Fruit fly (Drosophila melanogaster) whole organism, larva: Measurements from ENCODE around the gene Edc3.

ENCODE experiments used
- noc ChIP-seq: fragments of 200-800 bp; sonication (Bioruptor generic); optimal IDR thresholded peaks from 3 replicates; lab custom pipeline; 2019; ENCODE audit warnings: missing biosample characterization, mild to moderate bottlenecking, missing genetic modification characterization, moderate library complexity

Gene Edc3

DNA sequence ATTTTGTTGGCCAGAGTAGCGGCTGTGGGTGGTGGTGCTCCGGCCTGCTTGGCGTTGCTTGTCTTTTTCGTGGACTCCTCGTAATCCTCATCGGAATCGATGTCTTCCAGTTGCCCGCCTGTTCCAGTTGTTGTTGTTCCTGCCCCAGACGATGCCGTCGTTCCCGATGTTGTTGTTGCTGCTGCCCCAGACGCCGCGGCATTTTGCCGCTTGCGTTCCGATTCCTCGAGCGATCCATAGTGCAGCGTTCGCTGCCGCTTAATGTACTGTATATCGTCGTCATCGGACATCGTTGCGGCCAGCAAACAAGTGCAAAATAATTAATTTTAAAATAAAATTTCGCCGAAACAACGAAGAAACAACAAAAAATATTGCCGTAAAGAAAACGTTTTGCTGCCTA lies 16.2 kb downstream of the Edc3 start:
- no peak for TF ChIP-seq noc (tag; lab: Kevin White, UChicago)

DNA sequence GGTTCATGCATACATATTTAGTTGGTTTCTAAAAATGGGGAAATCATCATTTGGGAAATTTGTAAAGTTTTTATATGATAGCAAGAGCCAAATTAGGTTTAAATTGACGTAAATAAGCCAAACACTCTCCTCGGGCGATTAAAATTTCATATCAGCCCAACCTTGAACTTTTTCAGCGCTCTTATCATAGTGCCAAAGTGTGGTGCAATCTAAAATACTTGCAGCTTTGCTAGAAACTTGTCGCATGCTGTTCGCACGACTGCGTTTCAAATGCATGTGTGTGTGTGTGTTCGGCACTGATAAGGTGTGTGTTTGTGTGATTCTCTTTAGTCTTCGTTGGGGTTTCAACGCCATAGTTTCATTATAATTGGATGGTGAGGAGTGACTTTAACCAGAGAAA lies 22.8 kb downstream of the Edc3 start:
- no peak for TF ChIP-seq noc (tag; lab: Kevin White, UChicago)

DNA sequence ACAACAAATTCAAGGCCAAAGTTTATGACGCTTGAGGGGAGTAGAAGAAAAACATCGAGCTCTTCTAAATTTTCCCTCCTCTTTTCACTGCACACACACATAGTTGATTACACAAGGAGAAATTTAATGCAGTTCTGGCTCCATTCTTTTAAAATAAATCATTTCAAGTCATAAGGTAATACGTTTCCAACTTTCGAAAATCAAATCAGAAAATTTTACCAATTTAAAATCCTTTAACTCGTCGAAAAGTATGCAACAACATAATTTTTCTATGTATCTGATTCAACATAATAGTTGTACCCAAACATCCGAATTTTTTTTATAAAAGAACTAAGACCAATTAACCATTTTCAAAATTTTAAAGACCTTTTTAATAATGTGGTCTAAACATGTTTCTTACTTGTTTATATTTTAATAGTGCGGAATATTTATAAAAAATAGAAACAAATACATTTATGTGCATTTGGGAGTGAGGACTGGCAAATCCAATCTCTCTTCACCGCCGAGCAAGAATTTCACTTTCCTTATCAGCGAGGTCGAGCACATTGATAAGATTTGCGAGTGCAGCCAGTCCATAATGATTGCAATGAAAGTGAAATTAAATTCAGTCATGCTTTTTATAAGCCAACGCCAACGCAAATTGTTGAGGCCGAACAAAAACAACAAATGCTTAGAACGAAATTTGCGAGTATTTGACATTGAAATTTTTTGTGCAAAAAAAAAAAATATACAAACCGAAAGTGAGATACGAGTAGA lies 23.5 kb downstream of the Edc3 start:
- peak; percentile 1 for TF ChIP-seq noc (tag; lab: Kevin White, UChicago)

DNA sequence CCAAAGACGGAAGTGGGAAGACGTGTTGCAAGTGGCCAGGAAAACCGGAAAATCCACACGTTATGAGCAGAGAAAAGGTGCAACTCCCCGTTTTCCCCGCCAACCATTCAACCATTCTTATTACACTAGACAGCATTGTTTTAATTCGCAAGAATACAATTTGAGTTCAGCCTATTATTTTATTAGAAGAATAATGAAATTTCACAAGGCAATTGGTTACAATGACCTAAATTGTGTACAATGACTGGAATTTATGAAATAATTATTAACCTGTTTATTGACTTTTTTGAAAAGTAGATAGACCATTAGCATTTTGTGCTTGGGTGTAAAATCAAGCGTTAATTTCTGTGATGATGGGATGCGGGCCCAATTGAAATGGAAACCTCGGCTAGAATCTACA lies 25.1 kb downstream of the Edc3 start:
- no peak for TF ChIP-seq noc (tag; lab: Kevin White, UChicago)

DNA sequence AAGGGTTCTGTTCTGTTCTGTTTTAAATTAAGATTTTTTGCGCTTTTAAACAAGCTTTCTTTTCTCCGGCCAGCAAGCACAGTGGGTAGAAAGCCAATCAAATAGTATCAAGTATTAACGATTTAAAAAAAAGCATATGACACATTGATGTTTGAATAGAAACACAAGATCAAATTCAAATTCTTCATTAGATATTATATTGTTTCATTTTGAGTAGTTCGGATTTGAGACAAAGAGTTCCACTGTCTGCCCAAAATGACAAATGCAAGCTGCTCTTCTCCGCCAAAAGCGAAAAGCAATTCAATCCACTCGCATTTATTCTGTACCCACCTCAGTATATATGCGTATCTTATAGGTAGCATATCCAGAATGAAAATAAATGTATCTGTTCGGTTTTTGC lies 27.4 kb downstream of the Edc3 start:
- TF ChIP-seq noc (tag; lab: Kevin White, UChicago), result no peak

DNA sequence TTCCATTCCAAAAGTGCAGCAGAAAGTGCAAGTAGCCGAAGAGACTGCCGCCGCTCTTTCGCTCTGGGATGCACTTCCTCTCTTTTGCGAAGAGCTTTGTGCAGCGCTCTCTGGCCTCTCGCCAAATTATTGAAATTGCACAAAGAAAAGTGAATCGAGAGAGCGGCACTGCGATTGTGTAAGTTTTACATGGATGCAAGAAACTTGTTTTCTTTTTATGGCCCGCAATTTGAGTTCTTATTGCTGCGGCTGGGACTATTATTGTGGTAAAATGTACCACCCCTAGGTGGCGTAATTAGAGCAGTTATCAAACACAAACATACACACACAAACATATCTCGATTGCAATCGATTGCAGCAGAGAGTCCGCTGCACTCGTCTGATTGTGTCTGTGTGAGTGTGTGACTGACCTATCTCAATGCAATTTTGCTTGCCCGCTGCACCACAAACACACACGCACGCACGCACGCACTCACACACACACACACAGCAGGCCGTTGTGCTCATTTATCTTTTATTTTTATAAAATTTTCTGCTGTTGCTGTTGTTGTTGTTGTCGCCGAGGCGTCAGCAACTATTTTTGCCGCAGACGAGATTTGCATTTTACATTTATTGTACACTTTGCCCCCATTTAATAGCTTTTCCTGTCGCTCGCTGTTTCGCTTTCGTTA lies 29.2 kb downstream of the Edc3 start:
- no peak for TF ChIP-seq noc (tag; lab: Kevin White, UChicago)

DNA sequence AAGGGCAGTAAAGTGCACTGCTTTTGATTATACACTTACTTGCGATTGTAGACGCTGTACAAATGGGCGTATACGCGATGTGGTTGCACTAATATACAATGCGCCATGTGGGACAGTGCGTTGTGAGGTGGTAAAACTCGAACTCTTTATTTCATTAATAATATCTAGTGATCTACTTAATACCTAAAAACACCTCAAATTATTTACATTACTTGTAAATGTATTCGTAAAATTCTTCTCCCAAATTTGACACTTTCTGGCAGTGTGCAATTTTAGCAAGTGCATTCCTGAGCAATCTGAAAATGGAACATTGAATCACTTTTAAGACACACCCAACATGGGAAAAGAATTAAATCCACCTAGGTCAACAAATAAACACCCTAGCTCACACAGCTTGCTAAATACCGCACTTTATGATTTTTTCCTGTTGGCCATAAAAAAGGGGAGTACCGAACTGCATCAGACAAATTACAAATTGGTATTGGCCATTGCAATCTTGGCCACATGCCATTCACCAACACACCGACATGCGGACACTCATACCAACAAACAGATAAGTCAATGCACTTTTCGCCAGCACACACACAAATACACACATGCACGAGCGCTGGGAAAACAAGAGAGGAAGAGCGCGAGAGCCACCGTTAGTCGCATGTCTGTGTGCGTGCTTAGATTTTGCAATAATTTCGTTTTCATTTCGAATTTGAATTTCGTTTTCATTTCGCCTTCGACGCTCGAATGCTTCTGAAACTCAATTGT lies 30.5 kb downstream of the Edc3 start:
- no peak for TF ChIP-seq noc (tag; lab: Kevin White, UChicago)

DNA sequence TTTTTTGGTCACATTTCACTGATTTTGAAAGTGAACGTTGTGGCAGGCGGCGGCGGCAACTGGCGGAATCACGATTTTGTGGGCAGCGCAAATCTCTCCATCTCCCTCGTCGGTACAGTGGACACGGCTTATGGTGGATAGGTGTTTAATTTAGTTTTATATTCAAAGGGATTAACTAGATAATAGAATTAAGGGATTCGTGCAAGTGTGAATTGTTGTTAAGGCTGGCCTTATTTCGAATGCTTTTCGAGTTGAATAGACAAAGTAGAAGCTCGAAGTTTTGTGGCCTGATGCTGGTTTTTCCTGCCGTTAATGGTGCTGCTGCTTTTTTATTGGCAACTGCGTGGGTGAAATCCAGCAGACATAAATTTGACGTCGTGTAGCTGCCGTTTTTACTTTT lies 31.7 kb downstream of the Edc3 start:
- no peak for TF ChIP-seq noc (tag; lab: Kevin White, UChicago)

DNA sequence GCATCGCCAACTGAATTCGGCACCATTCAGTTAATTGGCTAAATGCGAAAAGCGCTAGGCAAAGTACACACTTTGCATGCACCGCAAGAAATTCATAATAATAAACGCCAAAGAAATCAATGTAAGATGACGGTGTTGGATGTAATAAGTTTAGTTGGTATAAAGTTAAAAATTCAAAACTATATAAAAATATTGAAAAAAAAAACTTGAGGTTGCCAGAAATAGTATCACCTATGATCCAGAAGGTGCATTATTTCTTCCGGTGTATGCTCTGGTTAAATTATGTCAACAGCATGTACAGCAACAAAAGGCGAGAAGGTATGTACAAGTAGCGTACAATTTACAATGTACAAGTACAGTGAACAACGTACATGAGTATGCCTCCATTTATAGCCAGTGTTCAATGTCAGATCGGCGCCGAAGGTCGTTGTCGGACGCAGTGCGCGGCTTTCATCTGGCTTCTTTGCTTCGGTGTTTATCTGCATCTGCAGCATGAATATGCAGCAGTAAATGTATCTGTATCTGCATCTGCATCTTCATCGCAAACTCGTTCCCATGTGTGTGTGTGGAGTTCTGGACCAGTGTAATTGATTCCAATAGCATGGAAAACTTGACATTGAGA lies 32.7 kb downstream of the Edc3 start:
- no peak for TF ChIP-seq noc (tag; lab: Kevin White, UChicago)

DNA sequence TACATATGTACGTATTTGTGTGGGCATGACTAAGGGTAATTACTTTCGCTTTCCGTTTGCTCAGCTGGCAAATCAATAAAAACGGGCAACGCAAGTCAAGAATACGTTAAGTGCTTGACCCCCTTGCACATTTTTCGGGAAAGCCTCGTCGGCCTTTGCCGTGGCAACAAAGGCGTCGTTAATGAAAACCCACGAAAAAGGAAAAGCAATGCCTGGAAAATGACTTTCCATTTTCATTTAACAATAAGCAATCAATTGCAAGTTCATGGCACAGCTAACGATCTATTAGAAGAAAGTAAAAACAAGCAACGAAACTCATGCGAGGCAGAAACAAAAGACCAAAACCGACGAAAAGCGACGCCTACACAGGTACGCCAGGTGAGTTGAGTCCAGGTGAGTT lies 33.6 kb downstream of the Edc3 start:
- no peak for TF ChIP-seq noc (tag; lab: Kevin White, UChicago)

DNA sequence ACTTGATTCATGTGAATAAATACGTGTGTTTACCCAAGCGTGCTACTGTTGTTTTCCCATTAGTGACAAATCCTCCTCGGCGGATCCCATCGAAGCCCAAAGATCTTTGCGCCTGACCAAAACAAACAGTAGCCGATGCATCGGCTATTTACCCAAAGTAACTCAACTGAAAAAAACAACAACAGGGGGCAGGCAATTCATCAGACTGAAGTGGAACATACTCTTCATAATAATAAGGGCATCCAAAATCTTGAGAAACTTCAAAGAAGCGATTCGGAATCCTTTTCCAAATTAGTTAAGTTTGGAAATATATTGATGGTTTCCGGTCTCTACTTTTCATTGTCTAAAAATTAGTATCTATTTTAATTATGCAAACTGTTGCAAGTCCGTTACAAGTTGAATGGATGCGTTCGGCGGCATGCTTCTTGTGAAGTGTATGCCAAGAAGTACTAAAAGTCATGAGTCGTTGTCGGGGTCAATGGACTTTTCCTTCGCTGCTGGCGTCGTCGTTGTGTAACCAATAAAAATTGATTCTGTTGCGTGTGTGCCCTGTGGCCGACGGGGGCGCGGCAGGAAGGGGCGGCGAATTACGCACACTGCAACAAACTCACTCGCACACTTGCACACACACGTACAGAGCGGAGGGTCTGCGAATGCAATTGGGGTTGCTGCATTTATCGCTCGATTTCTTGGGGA lies 34.2 kb downstream of the Edc3 start:
- TF ChIP-seq noc (tag; lab: Kevin White, UChicago), result no peak

DNA sequence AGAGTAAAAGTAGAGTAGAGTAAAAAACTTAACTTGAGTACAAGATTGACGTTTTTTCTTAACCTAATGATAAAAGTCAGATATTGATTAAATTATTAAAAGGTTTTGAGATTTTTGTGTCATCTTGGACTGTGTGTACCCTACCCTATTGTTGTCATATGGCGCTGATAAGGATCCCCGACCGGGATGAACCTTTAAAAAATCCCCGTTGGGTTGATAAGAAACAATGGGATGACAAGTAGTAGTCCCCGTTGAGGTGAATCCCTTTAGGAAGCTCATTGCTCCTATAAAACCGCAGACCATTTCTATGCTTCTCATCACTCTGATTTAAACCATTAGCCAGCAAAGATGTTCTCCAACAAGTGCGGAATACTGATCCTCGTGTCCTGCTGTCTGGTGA lies 35.1 kb downstream of the Edc3 start, which contains the start of gene edin:
edin (plus strand) TSS at position 340 of the 400 bp plus-strand sequence.
- TF ChIP-seq noc (tag; lab: Kevin White, UChicago), result no peak

DNA sequence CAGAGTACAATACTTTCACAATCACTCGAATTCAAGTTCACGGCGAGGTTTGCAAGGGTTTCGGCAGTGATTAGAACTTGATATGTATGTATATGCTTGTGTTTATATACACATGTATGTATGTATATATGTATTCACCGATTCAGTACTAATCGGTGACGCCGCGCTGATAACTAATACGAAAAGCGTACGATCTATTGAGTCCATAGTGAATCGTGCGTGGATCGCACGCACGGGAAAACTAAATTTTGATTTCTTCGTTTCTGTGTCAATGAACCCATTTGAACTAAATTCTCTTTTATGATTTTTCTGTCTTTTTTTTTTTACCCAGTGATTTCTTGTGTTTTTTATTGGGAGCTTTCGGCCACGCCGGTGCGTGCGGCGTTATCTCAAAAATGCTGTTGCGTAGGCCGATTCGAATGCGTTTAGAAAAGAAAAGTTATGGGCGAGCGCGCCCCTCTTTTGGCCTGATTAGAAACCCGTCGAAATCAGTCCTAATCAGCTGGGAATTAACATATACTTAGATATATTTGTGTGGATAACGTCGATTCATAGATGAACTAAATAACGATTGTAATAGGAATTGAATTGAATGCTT lies 35.8 kb downstream of the Edc3 start:
- TF ChIP-seq noc (tag; lab: Kevin White, UChicago), result no peak

DNA sequence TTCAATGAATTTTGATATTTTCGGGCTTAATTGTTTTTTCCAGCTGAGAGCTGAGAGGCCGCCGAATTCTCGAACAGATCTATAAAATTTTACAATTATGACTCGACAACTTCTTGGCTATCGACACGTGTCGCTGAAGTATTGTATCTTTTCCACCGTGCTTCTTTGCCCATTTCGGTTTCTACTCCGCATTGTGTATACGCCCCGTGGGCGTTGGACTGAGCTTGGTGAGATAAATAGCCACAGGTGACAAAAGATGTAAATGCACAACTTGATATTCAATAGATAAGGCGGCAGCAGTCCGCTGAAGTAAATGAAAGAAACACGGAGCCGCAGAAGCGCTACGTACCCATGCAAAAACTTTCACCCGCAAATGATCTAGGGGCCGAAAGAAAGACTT lies 36.4 kb downstream of the Edc3 start:
- TF ChIP-seq noc (tag; lab: Kevin White, UChicago), result no peak

DNA sequence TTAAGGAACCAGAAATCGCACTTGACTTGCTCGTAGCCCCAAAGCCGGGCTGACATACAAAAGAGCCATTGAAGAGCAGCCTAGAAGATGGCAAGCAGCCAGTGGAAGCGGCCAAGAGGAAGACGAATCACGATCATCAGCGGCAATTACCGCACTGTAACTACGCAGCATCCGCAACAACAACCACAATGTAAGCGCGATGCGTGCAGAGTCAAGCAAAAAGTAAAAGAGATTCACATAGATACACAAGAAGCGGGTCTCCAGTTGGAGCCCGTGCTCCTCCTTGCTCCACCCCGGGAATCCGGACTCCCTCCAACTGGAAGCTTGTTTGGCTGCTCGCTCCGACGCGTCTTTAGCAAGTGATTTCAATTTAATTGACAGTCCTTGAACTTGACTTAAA lies 38.0 kb downstream of the Edc3 start:
- no peak for TF ChIP-seq noc (tag; lab: Kevin White, UChicago)
